Worm (Caenorhabditis elegans) whole organism, late embryonic: ENCODE measurements around the gene kcc-3.

Source experiments
- C38D4.7 ChIP-seq: fragments of 200-800 bp; sonication (Bioruptor generic); optimal IDR thresholded peaks from 2 replicates; lab custom pipeline; 2018; ENCODE audit warnings: mild to moderate bottlenecking, missing genetic modification characterization, moderate library complexity, missing compliant biosample characterization
- F13H6.1 ChIP-seq: sonication (generic microtip); optimal IDR thresholded peaks from 2 replicates; lab custom pipeline; 2016; ENCODE audit warnings: missing genetic modification characterization, missing compliant biosample characterization
- K02D7.2 ChIP-seq: sonication (generic microtip); optimal IDR thresholded peaks from 2 replicates; lab custom pipeline; 2017; ENCODE audit warnings: mild to moderate bottlenecking, missing genetic modification characterization, missing compliant biosample characterization
- K09A11.1 ChIP-seq: sonication (generic microtip); optimal IDR thresholded peaks from 2 replicates; lab custom pipeline; 2017; ENCODE audit warnings: antibody characterized with exemption, mild to moderate bottlenecking, missing genetic modification characterization, missing compliant biosample characterization; ENCODE audit not compliant: insufficient read depth
- ahr-1 ChIP-seq: sonication (generic microtip); optimal IDR thresholded peaks from 2 replicates; lab custom pipeline; 2016; ENCODE audit warnings: missing genetic modification characterization, missing compliant biosample characterization
- ceh-14 ChIP-seq: sonication (generic microtip); optimal IDR thresholded peaks from 2 replicates; lab custom pipeline; 2016; ENCODE audit warnings: missing genotype, missing genetic modification characterization, missing compliant biosample characterization
- ceh-19 ChIP-seq: fragments of 200-800 bp; sonication (Bioruptor generic); optimal IDR thresholded peaks from 2 replicates; lab custom pipeline; 2018; ENCODE audit warnings: mild to moderate bottlenecking, missing genetic modification characterization, missing compliant biosample characterization
- ceh-24 ChIP-seq: sonication (generic microtip); optimal IDR thresholded peaks from 2 replicates; lab custom pipeline; 2016; ENCODE audit warnings: mild to moderate bottlenecking, missing genetic modification characterization, missing compliant biosample characterization
- ceh-34 ChIP-seq: sonication (generic microtip); optimal IDR thresholded peaks from 2 replicates; lab custom pipeline; 2016; ENCODE audit warnings: mild to moderate bottlenecking, missing genetic modification characterization, missing compliant biosample characterization
- ceh-45 ChIP-seq: fragments of 200-800 bp; sonication (Bioruptor generic); IDR thresholded peaks from 2 replicates; pipeline ENCODE4 v1.3.6; 2022; ENCODE audit warnings: missing genetic modification reagents, missing genetic modification characterization, missing compliant biosample characterization
- ceh-6 ChIP-seq: fragments of 200-800 bp; sonication (Bioruptor generic); optimal IDR thresholded peaks from 2 replicates; lab custom pipeline; 2018; ENCODE audit warnings: mild to moderate bottlenecking, missing genetic modification characterization, missing compliant biosample characterization
- che-1 ChIP-seq: sonication (generic microtip); optimal IDR thresholded peaks from 2 replicates; lab custom pipeline; 2016; ENCODE audit warnings: mild to moderate bottlenecking, missing genetic modification characterization, missing compliant biosample characterization
- dve-1 ChIP-seq: sonication (generic microtip); optimal IDR thresholded peaks from 2 replicates; lab custom pipeline; 2017; ENCODE audit warnings: antibody characterized with exemption, mild to moderate bottlenecking, missing genetic modification characterization, missing compliant biosample characterization
- elt-2 ChIP-seq: sonication (generic microtip); optimal IDR thresholded peaks from 2 replicates; lab custom pipeline; 2016; ENCODE audit warnings: missing genetic modification reagents, missing genetic modification characterization, missing compliant biosample characterization
- eyg-1 ChIP-seq: sonication (generic microtip); optimal IDR thresholded peaks from 2 replicates; lab custom pipeline; 2016; ENCODE audit warnings: missing genotype, missing genetic modification characterization, missing compliant biosample characterization
- fkh-10 ChIP-seq: fragments of 150-350 bp; optimal IDR thresholded peaks from 2 replicates; lab custom pipeline; 2014; ENCODE audit warnings: missing biosample characterization, missing genetic modification reagents, missing genetic modification characterization
- gmeb-2 ChIP-seq: sonication (generic microtip); optimal IDR thresholded peaks from 2 replicates; lab custom pipeline; 2016; ENCODE audit warnings: missing genetic modification characterization, inconsistent platforms, missing compliant biosample characterization
- hlh-30 ChIP-seq: sonication (generic microtip); optimal IDR thresholded peaks from 2 replicates; lab custom pipeline; 2017; ENCODE audit warnings: antibody characterized with exemption, missing genetic modification characterization, missing compliant biosample characterization; ENCODE audit not compliant: insufficient read depth
- hlh-6 ChIP-seq: sonication (generic microtip); optimal IDR thresholded peaks from 2 replicates; lab custom pipeline; 2016; ENCODE audit warnings: missing genotype, missing genetic modification characterization, missing compliant biosample characterization
- hlh-8 ChIP-seq: sonication (generic microtip); optimal IDR thresholded peaks from 2 replicates; lab custom pipeline; 2016; ENCODE audit warnings: missing genotype, missing genetic modification characterization, missing compliant biosample characterization
- lim-6 ChIP-seq: sonication (generic microtip); optimal IDR thresholded peaks from 2 replicates; lab custom pipeline; 2016; ENCODE audit warnings: missing genetic modification characterization, missing compliant biosample characterization
- madf-2 ChIP-seq: sonication (generic microtip); optimal IDR thresholded peaks from 2 replicates; lab custom pipeline; 2017; ENCODE audit warnings: missing genetic modification characterization, missing compliant biosample characterization
- mec-3 ChIP-seq: sonication (generic microtip); optimal IDR thresholded peaks from 2 replicates; lab custom pipeline; 2016; ENCODE audit warnings: borderline replicate concordance, missing genetic modification characterization, missing compliant biosample characterization
- nfya-1 ChIP-seq: sonication (generic microtip); optimal IDR thresholded peaks from 2 replicates; lab custom pipeline; 2017; ENCODE audit warnings: missing genetic modification characterization, mild to moderate bottlenecking, missing compliant biosample characterization, antibody characterized with exemption, moderate library complexity
- nhr-11 ChIP-seq: fragments of 150-350 bp; optimal IDR thresholded peaks from 2 replicates; lab custom pipeline; 2014; ENCODE audit warnings: missing biosample characterization, missing genetic modification characterization
- nhr-232 ChIP-seq: sonication (generic microtip); optimal IDR thresholded peaks from 2 replicates; lab custom pipeline; 2016; ENCODE audit warnings: missing genetic modification characterization, missing compliant biosample characterization
- pax-1 ChIP-seq: fragments of 150-350 bp; optimal IDR thresholded peaks from 2 replicates; lab custom pipeline; 2014; ENCODE audit warnings: missing biosample characterization, missing genetic modification characterization
- pqm-1 ChIP-seq: sonication (generic microtip); optimal IDR thresholded peaks from 2 replicates; lab custom pipeline; 2016; ENCODE audit warnings: missing genetic modification characterization, missing compliant biosample characterization
- pros-1 ChIP-seq: fragments of 150-350 bp; optimal IDR thresholded peaks from 2 replicates; lab custom pipeline; 2014; ENCODE audit warnings: missing biosample characterization, missing genetic modification reagents, missing genetic modification characterization
- ref-2 ChIP-seq: sonication (generic microtip); optimal IDR thresholded peaks from 2 replicates; lab custom pipeline; 2016; ENCODE audit warnings: missing genetic modification characterization, missing compliant biosample characterization
- sox-2 ChIP-seq: fragments of 200-800 bp; sonication (Bioruptor generic); IDR thresholded peaks from 2 replicates; pipeline ENCODE4 v1.3.6; 2022; ENCODE audit warnings: missing genetic modification reagents, missing genetic modification characterization, missing compliant biosample characterization
- sox-4 ChIP-seq: sonication (generic microtip); optimal IDR thresholded peaks from 2 replicates; lab custom pipeline; 2017; ENCODE audit warnings: mild to moderate bottlenecking, missing genetic modification characterization, inconsistent platforms, missing compliant biosample characterization
- unc-3 ChIP-seq, 2 experiments: fragments of 200-800 bp in 1 of 2; sonication (Bioruptor generic) in 1 of 2; sonication (generic microtip) in 1 of 2; conservative IDR thresholded peaks in 1 of 2; optimal IDR thresholded peaks in 1 of 2; 2 replicates each; pipeline versions ENCODE4 v1.3.6 to Lab custom; 2016 to 2022; ENCODE audit warnings: missing compliant biosample characterization in 2 of 2, missing genetic modification characterization in 2 of 2, missing genetic modification reagents in 1 of 2
- zip-5 ChIP-seq: sonication (generic microtip); optimal IDR thresholded peaks from 2 replicates; lab custom pipeline; 2016; ENCODE audit warnings: missing genetic modification characterization, missing compliant biosample characterization
- ztf-16 ChIP-seq: sonication (generic microtip); optimal IDR thresholded peaks from 2 replicates; lab custom pipeline; 2017; ENCODE audit warnings: missing genetic modification characterization, missing compliant biosample characterization

Gene kcc-3

DNA sequence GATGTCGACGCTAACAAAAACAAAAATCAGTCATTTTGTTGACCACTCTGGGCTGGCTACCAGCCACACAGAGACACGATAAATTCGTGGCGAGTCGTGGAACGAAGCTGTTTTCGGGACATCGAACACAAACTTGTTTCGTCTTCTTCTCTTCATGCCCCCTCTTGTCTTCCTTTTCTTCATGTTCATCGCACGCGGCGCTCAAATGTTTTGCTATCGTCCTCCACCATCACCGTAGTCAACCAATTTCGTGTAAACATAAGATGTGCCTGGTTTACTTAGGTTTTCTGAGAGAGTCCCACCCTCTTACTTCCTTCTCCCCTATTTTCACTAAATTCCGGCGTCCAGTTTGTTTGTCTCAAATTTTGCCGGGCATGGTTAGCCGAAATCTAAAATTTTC lies 43.7 kb downstream of the kcc-3 start:
- TF ChIP-seq hlh-8 (tag; lab: Kevin White, UChicago) (no peak), ztf-16 (tag; lab: Kevin White, UChicago) (no peak), ref-2 (no peak)
- TF ChIP-seq, all 69 proteins: peak for 0

ce11 chrII:7385442-7385841 lies 48.6 kb downstream of the kcc-3 start, which contains the start of gene sre-3:
Gene sre-3, plus strand, starts transcription at chrII:7385742.
- TF ChIP-seq nhr-232 (tag; lab: Kevin White, UChicago): no peak
- TF ChIP-seq ceh-45 (GFP tag; lab: Robert Waterston, UW): no peak
- TF ChIP-seq nfya-1: no peak
- TF ChIP-seq pax-1: no peak
- no peak for TF ChIP-seq zip-5
- no peak for TF ChIP-seq nhr-11 (tag; lab: Kevin White, UChicago)
- no peak for TF ChIP-seq sox-2

DNA sequence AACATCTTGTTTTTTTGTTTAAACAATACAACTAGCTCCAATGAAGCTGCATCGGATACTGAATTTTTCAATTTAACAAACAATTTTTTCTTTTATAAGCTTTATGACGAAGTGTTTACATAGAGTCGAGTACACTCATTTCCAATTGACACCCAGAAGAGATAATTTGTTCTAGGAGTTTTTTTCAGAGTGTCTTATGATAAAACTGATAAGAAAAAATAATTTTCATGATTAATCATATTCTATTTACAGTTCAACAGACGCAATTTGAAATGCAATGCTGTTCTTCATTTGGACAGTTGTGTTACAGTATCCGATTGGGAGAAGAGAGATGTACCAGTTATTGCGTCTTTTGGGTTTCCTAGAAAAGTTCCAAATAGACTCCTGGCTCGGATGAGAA lies 52.1 kb downstream of the kcc-3 start:
- TF ChIP-seq F13H6.1 (tag; lab: Kevin White, UChicago) (no peak), sox-2 (no peak), dve-1 (no peak), ceh-14 (tag; lab: Kevin White, UChicago) (no peak), ceh-34 (tag; lab: Kevin White, UChicago) (no peak), ceh-19 (no peak), hlh-30 (tag; lab: Kevin White, UChicago) (no peak), pros-1 (tag; lab: Kevin White, UChicago) (no peak), pax-1 (no peak), che-1 (tag; lab: Kevin White, UChicago) (no peak), hlh-6 (tag; lab: Kevin White, UChicago) (no peak), lim-6 (tag; lab: Kevin White, UChicago) (no peak), elt-2 (tag; lab: Kevin White, UChicago) (no peak), sox-4 (tag; lab: Kevin White, UChicago) (no peak), ceh-24 (no peak), K02D7.2 (tag; lab: Kevin White, UChicago) (no peak), ahr-1 (tag; lab: Kevin White, UChicago) (no peak), C38D4.7 (GFP tag; lab: Kevin White, UChicago) (no peak), K09A11.1 (no peak), eyg-1 (tag; lab: Kevin White, UChicago) (no peak)

- no peak for TF ChIP-seq ztf-16 (tag; lab: Kevin White, UChicago)
- TF ChIP-seq fkh-10: no peak
- TF ChIP-seq K02D7.2 (tag; lab: Kevin White, UChicago): no peak
- TF ChIP-seq madf-2 (tag; lab: Kevin White, UChicago): no peak
- TF ChIP-seq elt-2 (tag; lab: Kevin White, UChicago): no peak
- no peak for TF ChIP-seq gmeb-2 (tag; lab: Kevin White, UChicago)
- TF ChIP-seq ceh-6 (GFP tag; lab: Kevin White, UChicago): no peak
- no peak for TF ChIP-seq hlh-8 (tag; lab: Kevin White, UChicago)
- TF ChIP-seq unc-3 (GFP tag; conservative IDR thresholded peaks at IDR 0.05; lab: Robert Waterston, UW): no peak
- TF ChIP-seq unc-3 (tag; optimal IDR thresholded peaks at IDR 0.05; lab: Kevin White, UChicago): no peak
- TF ChIP-seq pqm-1 (tag; lab: Kevin White, UChicago): no peak
- no peak for TF ChIP-seq nhr-11 (tag; lab: Kevin White, UChicago)
- TF ChIP-seq mec-3: no peak
Observed at ce11 chrII:7381142-7381611, 52.9 kb downstream of the kcc-3 start, which contains the start of gene C07D10.5. Gene C07D10.5, plus strand, starts transcription at chrII:7381561.
